Worm (Caenorhabditis elegans): Measurements from ENCODE around the gene cnc-5.

DNA sequence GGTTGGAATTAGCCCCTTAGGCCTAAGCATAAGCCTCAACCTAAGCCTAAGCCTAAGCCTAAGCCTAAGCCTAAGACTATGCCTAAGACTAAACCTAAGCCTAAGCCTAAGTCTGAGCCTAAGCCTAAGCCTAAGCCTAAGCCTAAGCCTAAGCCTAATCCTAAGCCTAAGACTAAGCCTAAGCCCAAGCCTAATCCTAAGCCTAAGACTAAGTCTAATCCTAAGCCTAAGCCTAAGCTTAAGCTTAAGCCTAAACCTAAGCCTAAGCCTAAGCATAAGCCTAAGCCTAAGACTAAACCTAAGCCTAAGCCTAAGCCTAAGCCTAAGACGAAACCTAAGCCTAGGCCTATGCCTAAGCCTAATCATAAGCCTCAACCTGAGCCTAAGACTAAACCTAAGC, 21.8 kb upstream of the cnc-5 start:
- TF ChIP-seq ama-1 (optimal IDR thresholded peaks at IDR 0.05) (no peak), hnd-1 (tag; optimal IDR thresholded peaks at IDR 0.05) (no peak), ets-7 (tag; optimal IDR thresholded peaks at IDR 0.05) (no peak), tbx-37 (GFP tag; conservative IDR thresholded peaks at IDR 0.05) (no peak)

All from whole organism, early embryonic.